Fruit fly (Drosophila melanogaster) whole organism, embryonic: ENCODE data around the gene CG12310.

Experiments
- Abd-B ChIP-seq: fragments of 200-800 bp; sonication (Bioruptor generic); optimal IDR thresholded peaks from 2 replicates; lab custom pipeline; 2018; ENCODE audit warnings: missing biosample characterization, mild to moderate bottlenecking, missing genetic modification characterization, moderate library complexity
- Atf3 ChIP-seq: fragments of 200-800 bp; sonication (Bioruptor generic); optimal IDR thresholded peaks from 3 replicates; lab custom pipeline; 2016; ENCODE audit warnings: missing biosample characterization, missing genetic modification characterization
- CG10543 ChIP-seq: fragments of 200-800 bp; sonication (Bioruptor generic); optimal IDR thresholded peaks from 3 replicates; lab custom pipeline; 2017; ENCODE audit warnings: missing biosample characterization, mild to moderate bottlenecking, missing genetic modification characterization, moderate library complexity
- CG10979 ChIP-seq: fragments of 200-800 bp; sonication (Bioruptor generic); optimal IDR thresholded peaks from 2 replicates; lab custom pipeline; 2018; ENCODE audit warnings: missing biosample characterization, mild to moderate bottlenecking, missing genetic modification characterization, moderate library complexity
- CG11093 ChIP-seq: fragments of 200-800 bp; sonication (Bioruptor generic); IDR thresholded peaks from 3 replicates; pipeline ENCODE4 v1.3.6; 2022; ENCODE audit warnings: missing biosample characterization, missing genetic modification characterization
- CG12155 ChIP-seq: fragments of 200-800 bp; sonication (Bioruptor generic); optimal IDR thresholded peaks from 3 replicates; lab custom pipeline; 2016; ENCODE audit warnings: missing biosample characterization, missing genetic modification characterization
- CG15073 ChIP-seq: fragments of 200-800 bp; sonication (Bioruptor generic); optimal IDR thresholded peaks from 2 replicates; lab custom pipeline; 2016; ENCODE audit warnings: missing biosample characterization, missing genetic modification characterization
- CG15479 ChIP-seq: fragments of 200-800 bp; sonication (Bioruptor generic); optimal IDR thresholded peaks from 3 replicates; lab custom pipeline; 2019; ENCODE audit warnings: missing biosample characterization, mild to moderate bottlenecking, missing genetic modification characterization, moderate library complexity
- CG16813 ChIP-seq: fragments of 200-800 bp; sonication (Bioruptor generic); IDR thresholded peaks from 3 replicates; pipeline ENCODE4 v1.3.6; 2022; ENCODE audit warnings: missing biosample characterization, missing genetic modification characterization; ENCODE audit not compliant: partially characterized antibody
- CG16815 ChIP-seq: fragments of 200-800 bp; sonication (Bioruptor generic); optimal IDR thresholded peaks from 3 replicates; lab custom pipeline; 2017; ENCODE audit warnings: missing biosample characterization, mild to moderate bottlenecking, missing genetic modification characterization
- CG17359 ChIP-seq: fragments of 200-800 bp; sonication (Bioruptor generic); optimal IDR thresholded peaks from 3 replicates; lab custom pipeline; 2018; ENCODE audit warnings: missing biosample characterization, mild to moderate bottlenecking, missing genetic modification characterization, moderate library complexity
- CG17802 ChIP-seq: fragments of 200-800 bp; sonication (Bioruptor generic); optimal IDR thresholded peaks from 2 replicates; lab custom pipeline; 2018; ENCODE audit warnings: missing biosample characterization, mild to moderate bottlenecking, missing genetic modification characterization, moderate library complexity
- CG18599 ChIP-seq: fragments of 200-800 bp; sonication (Bioruptor generic); optimal IDR thresholded peaks from 3 replicates; lab custom pipeline; 2017; ENCODE audit warnings: missing biosample characterization, missing genetic modification characterization, mild to moderate bottlenecking, moderate library complexity, missing genetic modification reagents
- CG2116 ChIP-seq: fragments of 200-800 bp; sonication (Bioruptor generic); optimal IDR thresholded peaks from 3 replicates; lab custom pipeline; 2018; ENCODE audit warnings: missing biosample characterization, mild to moderate bottlenecking, missing genetic modification characterization
- CG2199 ChIP-seq: fragments of 200-800 bp; sonication (Bioruptor generic); IDR thresholded peaks from 3 replicates; pipeline ENCODE4 v1.3.6; 2022; ENCODE audit warnings: missing biosample characterization, missing genetic modification characterization
- CG30020 ChIP-seq: fragments of 200-800 bp; optimal IDR thresholded peaks from 2 replicates; lab custom pipeline; 2019; ENCODE audit warnings: missing biosample characterization, mild to moderate bottlenecking, missing genetic modification characterization, moderate library complexity
- CG31365 ChIP-seq: fragments of 200-800 bp; sonication (Bioruptor generic); optimal IDR thresholded peaks from 2 replicates; lab custom pipeline; 2018; ENCODE audit warnings: missing biosample characterization, mild to moderate bottlenecking, missing genetic modification characterization
- CG3281 ChIP-seq: fragments of 200-800 bp; sonication (Bioruptor generic); optimal IDR thresholded peaks from 3 replicates; lab custom pipeline; 2017; ENCODE audit warnings: missing biosample characterization, mild to moderate bottlenecking, missing genetic modification characterization
- CG4282 ChIP-seq: fragments of 200-800 bp; sonication (Bioruptor generic); optimal IDR thresholded peaks from 2 replicates; lab custom pipeline; 2016; ENCODE audit warnings: missing biosample characterization, missing genetic modification characterization
- CG5180 ChIP-seq: fragments of 200-800 bp; sonication (Bioruptor generic); optimal IDR thresholded peaks from 3 replicates; lab custom pipeline; 2017; ENCODE audit warnings: missing biosample characterization, missing genetic modification characterization, mild to moderate bottlenecking, moderate library complexity, missing genetic modification reagents
- CG9215 ChIP-seq: fragments of 200-800 bp; sonication (Bioruptor generic); IDR thresholded peaks from 2 replicates; pipeline ENCODE4 v1.3.6; 2022; ENCODE audit warnings: missing biosample characterization, missing genetic modification characterization
- CG9817 ChIP-seq: fragments of 200-800 bp; sonication (Bioruptor generic); optimal IDR thresholded peaks from 2 replicates; lab custom pipeline; 2018; ENCODE audit warnings: missing biosample characterization, mild to moderate bottlenecking, missing genetic modification characterization, moderate library complexity
- Dek ChIP-seq: fragments of 200-800 bp; sonication (Bioruptor generic); optimal IDR thresholded peaks from 3 replicates; lab custom pipeline; 2019; ENCODE audit warnings: missing biosample characterization, mild to moderate bottlenecking, missing genetic modification characterization, moderate library complexity
- E2f1 ChIP-seq: fragments of 200-800 bp; sonication (Bioruptor generic); IDR thresholded peaks from 2 replicates; pipeline ENCODE4 v1.3.6; 2022; ENCODE audit warnings: missing biosample characterization, missing genetic modification characterization
- Hr78 ChIP-seq, 2 experiments: fragments of 200-800 bp in 1 of 2; fragments of >200 bp in 1 of 2; sonication (Bioruptor generic) in 1 of 2; optimal IDR thresholded peaks; 2 replicates each; lab custom pipeline; 2017 to 2019; ENCODE audit warnings: missing biosample characterization in 2 of 2, missing genetic modification characterization in 2 of 2, mild to moderate bottlenecking in 1 of 2, moderate library complexity in 1 of 2
- Myb ChIP-seq: fragments of 200-800 bp; sonication (Bioruptor generic); optimal IDR thresholded peaks from 2 replicates; lab custom pipeline; 2016; ENCODE audit warnings: missing biosample characterization, missing genetic modification characterization
- Nf-YC ChIP-seq: fragments of 200-800 bp; optimal IDR thresholded peaks from 3 replicates; lab custom pipeline; 2019; ENCODE audit warnings: missing biosample characterization, mild to moderate bottlenecking, missing genetic modification characterization, moderate library complexity
- Opbp ChIP-seq: fragments of 200-800 bp; sonication (Bioruptor generic); IDR thresholded peaks from 3 replicates; pipeline ENCODE4 v1.3.6; 2022; ENCODE audit warnings: missing biosample characterization, missing genetic modification characterization; ENCODE audit not compliant: partially characterized antibody
- Xbp1 ChIP-seq: fragments of 200-800 bp; sonication (Bioruptor generic); optimal IDR thresholded peaks from 3 replicates; lab custom pipeline; 2016; ENCODE audit warnings: missing biosample characterization, mild to moderate bottlenecking, missing genetic modification characterization
- ab ChIP-seq: fragments of 200-800 bp; sonication (Bioruptor generic); optimal IDR thresholded peaks from 2 replicates; lab custom pipeline; 2016; ENCODE audit warnings: missing biosample characterization, missing genetic modification characterization
- abd-A ChIP-seq: fragments of 200-800 bp; sonication (Bioruptor generic); optimal IDR thresholded peaks from 3 replicates; lab custom pipeline; 2019; ENCODE audit warnings: missing biosample characterization, mild to moderate bottlenecking, missing genetic modification characterization, moderate library complexity
- br ChIP-seq: fragments of >200 bp; optimal IDR thresholded peaks from 2 replicates; lab custom pipeline; 2017
- croc ChIP-seq: fragments of 200-800 bp; sonication (Bioruptor generic); conservative IDR thresholded peaks from 3 replicates; pipeline ENCODE4 v1.3.6; 2022; ENCODE audit warnings: missing biosample characterization, missing genetic modification characterization
- dimm ChIP-seq: fragments of 200-800 bp; sonication (Bioruptor generic); IDR thresholded peaks from 2 replicates; pipeline ENCODE4 v1.3.6; 2022; ENCODE audit warnings: missing biosample characterization, missing genetic modification characterization
- exex ChIP-seq: fragments of 200-800 bp; sonication (Bioruptor generic); optimal IDR thresholded peaks from 4 replicates; lab custom pipeline; 2018; ENCODE audit warnings: missing biosample characterization, mild to moderate bottlenecking, missing genetic modification characterization, moderate library complexity
- grau ChIP-seq: fragments of 200-800 bp; optimal IDR thresholded peaks from 3 replicates; lab custom pipeline; 2019; ENCODE audit warnings: missing biosample characterization, mild to moderate bottlenecking, missing genetic modification characterization, moderate library complexity
- inv ChIP-seq: fragments of 200-800 bp; sonication (Bioruptor generic); IDR thresholded peaks from 2 replicates; pipeline ENCODE4 v1.3.6; 2022; ENCODE audit warnings: missing biosample characterization, missing genetic modification characterization; ENCODE audit not compliant: partially characterized antibody
- org-1 ChIP-seq: fragments of 200-800 bp; sonication (Bioruptor generic); optimal IDR thresholded peaks from 2 replicates; lab custom pipeline; 2017; ENCODE audit warnings: missing biosample characterization, missing genetic modification characterization
- pho ChIP-seq: fragments of 200-800 bp; sonication (Bioruptor generic); optimal IDR thresholded peaks from 2 replicates; lab custom pipeline; 2016; ENCODE audit warnings: missing biosample characterization, missing genetic modification characterization
- phol ChIP-seq: fragments of 200-800 bp; sonication (Bioruptor generic); optimal IDR thresholded peaks from 3 replicates; lab custom pipeline; 2018; ENCODE audit warnings: missing biosample characterization, mild to moderate bottlenecking, missing genetic modification characterization, moderate library complexity
- pnt ChIP-seq: fragments of 200-800 bp; sonication (Bioruptor generic); optimal IDR thresholded peaks from 3 replicates; lab custom pipeline; 2016; ENCODE audit warnings: missing biosample characterization, missing genetic modification characterization
- prd ChIP-seq, 3 experiments: fragments of >200 bp in 2 of 3; fragments of 200-800 bp in 1 of 3; sonication (Bioruptor generic) in 1 of 3; optimal IDR thresholded peaks in 2 of 3; IDR thresholded peaks in 1 of 3; 2 replicates in 2 of 3; 3 replicates in 1 of 3; pipeline versions ENCODE4 v1.3.6 to Lab custom; 2017 to 2022; ENCODE audit warnings: missing biosample characterization in 1 of 3, missing genetic modification characterization in 1 of 3
- row ChIP-seq: fragments of 200-800 bp; sonication (Bioruptor generic); IDR thresholded peaks from 3 replicates; pipeline ENCODE4 v1.3.6; 2022; ENCODE audit warnings: missing biosample characterization, missing genetic modification characterization
- sd ChIP-seq: fragments of 200-800 bp; sonication (Bioruptor generic); optimal IDR thresholded peaks from 3 replicates; lab custom pipeline; 2018; ENCODE audit warnings: missing biosample characterization, mild to moderate bottlenecking, missing genetic modification characterization, moderate library complexity
- sens-2 ChIP-seq: fragments of 200-800 bp; sonication (Bioruptor generic); IDR thresholded peaks from 2 replicates; pipeline ENCODE4 v1.3.6; 2022; ENCODE audit warnings: missing biosample characterization, missing genetic modification characterization
- stc ChIP-seq: fragments of 200-800 bp; sonication (Bioruptor generic); IDR thresholded peaks from 2 replicates; pipeline ENCODE4 v1.3.6; 2022; ENCODE audit warnings: missing biosample characterization, missing genetic modification characterization
- tx ChIP-seq: fragments of 200-800 bp; sonication (Bioruptor generic); optimal IDR thresholded peaks from 2 replicates; lab custom pipeline; 2016; ENCODE audit warnings: missing biosample characterization, missing genetic modification characterization

Gene CG12310

DNA sequence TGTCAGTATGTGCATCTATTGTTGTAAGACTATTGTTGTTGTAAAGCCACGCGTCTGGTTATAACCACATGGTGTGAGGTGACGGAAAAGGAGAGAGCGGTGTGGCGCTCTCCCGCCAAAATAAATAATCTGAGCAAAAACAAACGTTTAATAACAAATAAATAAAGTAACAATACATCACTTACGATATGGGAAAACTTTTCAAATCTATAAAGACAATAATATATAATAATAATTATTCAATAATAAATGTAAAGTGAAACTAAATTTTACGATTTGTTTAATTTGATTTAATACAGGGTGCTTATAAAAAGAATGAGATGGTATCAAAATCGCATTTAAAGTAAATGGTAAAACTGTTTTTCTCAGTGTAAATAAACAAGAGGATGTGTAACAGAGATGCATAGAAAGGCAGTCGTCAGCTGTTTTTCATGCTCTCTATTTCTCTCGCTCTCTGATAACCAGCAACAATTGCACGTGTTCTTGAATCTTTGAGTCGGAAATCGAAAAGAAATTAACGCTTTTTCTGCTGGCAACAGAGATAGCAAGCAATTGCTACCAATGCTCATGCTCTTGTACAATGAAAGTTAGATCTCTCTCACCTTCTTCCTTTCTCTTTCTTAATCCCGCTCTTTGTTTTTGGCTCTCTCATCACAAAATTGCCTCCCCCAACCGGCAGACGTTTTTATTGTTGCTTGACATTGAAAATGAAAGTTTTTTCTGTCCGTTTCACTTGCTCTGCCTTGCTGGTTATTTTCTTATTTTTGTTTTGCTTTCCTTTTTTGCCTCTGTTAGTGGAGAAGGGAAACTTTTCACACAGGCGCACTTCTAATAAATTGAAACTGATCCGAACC lies 48.3 kb upstream of the CG12310 start (continued):
- TF ChIP-seq exex (tag; lab: Kevin White, UChicago) (peak; percentile 78), CG18599 (GFP tag; lab: Kevin White, UChicago) (peak; percentile 92), CG9817 (tag; lab: Kevin White, UChicago) (peak; percentile 72), CG2116 (peak; percentile 76), CG17802 (no peak), sd (peak; percentile 43), Abd-B (GFP tag; lab: Kevin White, UChicago) (peak; percentile 52), inv (no peak), pnt (peak; percentile 38), Dek (tag; lab: Kevin White, UChicago) (peak; percentile 88), Myb (no peak), E2f1 (GFP tag; lab: Robert Waterston, UW) (peak; percentile 93), CG16813 (no peak), CG9215 (GFP tag; lab: Robert Waterston, UW) (no peak; the same call in 1 of the 2 replicates), CG15479 (GFP tag; lab: Kevin White, UChicago) (peak; percentile 13), phol (tag; lab: Kevin White, UChicago) (peak; percentile 95), CG16815 (GFP tag; lab: Kevin White, UChicago) (peak; percentile 47), Opbp (GFP tag; lab: Robert Waterston, UW) (no peak), dimm (GFP tag; lab: Robert Waterston, UW) (no peak), CG12155 (GFP tag; lab: Kevin White, UChicago) (peak; percentile 38), br (no peak), croc (GFP tag; lab: Robert Waterston, UW) (peak; percentile 82), CG4282 (GFP tag; lab: Kevin White, UChicago) (no peak), CG10543 (GFP tag; lab: Kevin White, UChicago) (peak; percentile 82), Atf3 (GFP tag; lab: Kevin White, UChicago) (no peak), prd (optimal IDR thresholded peaks at IDR 0.05; lab: Kevin White, UChicago) (no peak), prd (GFP tag; IDR thresholded peaks at IDR 0.05; lab: Robert Waterston, UW) (peak; percentile 80), CG5180 (GFP tag; lab: Kevin White, UChicago) (peak; percentile 66), CG3281 (peak; percentile 92), CG11093 (GFP tag; lab: Robert Waterston, UW) (no peak; the same call in 2 of the 3 replicates), grau (tag; lab: Kevin White, UChicago) (peak; percentile 86), sens-2 (GFP tag; lab: Robert Waterston, UW) (0 out of 2 replicates have a peak, but pooled peaks have one; percentile 5), CG15073 (no peak), ab (GFP tag; lab: Kevin White, UChicago) (no peak), Hr78 (GFP tag; optimal IDR thresholded peaks at IDR 0.05; lab: Kevin White, UChicago) (peak in 1 of 2 experiments; percentile 81), CG17359 (peak; percentile 91), tx (GFP tag; lab: Kevin White, UChicago) (no peak), pho (GFP tag; lab: Kevin White, UChicago) (no peak), abd-A (tag; lab: Kevin White, UChicago) (peak; percentile 53), stc (peak; percentile 93), Xbp1 (peak; percentile 66), CG10979 (tag; lab: Kevin White, UChicago) (peak; percentile 97), CG31365 (tag; lab: Kevin White, UChicago) (peak; percentile 45), org-1 (peak; percentile 83), Nf-YC (peak; percentile 80), row (GFP tag; lab: Robert Waterston, UW) (peak; percentile 74), CG30020 (peak; percentile 29), CG2199 (0 out of 3 replicates have a peak, but pooled peaks have one; percentile 35)
